Worm (Caenorhabditis elegans) whole organism, L2 larva: ENCODE measurements around the gene F46G11.4.

Experiments used
- C34F6.9 ChIP-seq: fragments of 150-350 bp; optimal IDR thresholded peaks from 2 replicates; lab custom pipeline; 2014; ENCODE audit warnings: missing biosample characterization, missing genetic modification characterization
- F13H6.1 ChIP-seq: sonication (generic microtip); optimal IDR thresholded peaks from 2 replicates; lab custom pipeline; 2016; ENCODE audit warnings: missing genetic modification characterization, missing compliant biosample characterization
- Y55F3AM.14 ChIP-seq: fragments of 200-800 bp; sonication (Bioruptor generic); optimal IDR thresholded peaks from 2 replicates; lab custom pipeline; 2018; ENCODE audit warnings: mild to moderate bottlenecking, missing genetic modification characterization, missing compliant biosample characterization
- ZK546.5 ChIP-seq: sonication (generic microtip); optimal IDR thresholded peaks from 2 replicates; lab custom pipeline; 2017; ENCODE audit warnings: missing biosample characterization, missing genetic modification characterization
- alr-1 ChIP-seq: fragments of 150-350 bp; optimal IDR thresholded peaks from 2 replicates; lab custom pipeline; 2014; ENCODE audit warnings: missing biosample characterization, missing genetic modification characterization
- aly-2 ChIP-seq: fragments of 150-350 bp; optimal IDR thresholded peaks from 2 replicates; lab custom pipeline; 2014; ENCODE audit warnings: missing biosample characterization, missing genetic modification characterization
- ama-1 ChIP-seq: fragments of 150-350 bp; optimal IDR thresholded peaks from 2 replicates; lab custom pipeline; 2018; ENCODE audit warnings: inconsistent platforms
- blmp-1 ChIP-seq: sonication (generic microtip); optimal IDR thresholded peaks from 2 replicates; lab custom pipeline; 2017; ENCODE audit warnings: missing genetic modification characterization, mild to moderate bottlenecking, missing compliant biosample characterization, antibody characterized with exemption, moderate library complexity; ENCODE audit not compliant: insufficient read depth
- ceh-16 ChIP-seq: fragments of 150-350 bp; optimal IDR thresholded peaks from 2 replicates; lab custom pipeline; 2014; ENCODE audit warnings: missing biosample characterization, missing genetic modification characterization
- ceh-82 ChIP-seq: fragments of 150-350 bp; optimal IDR thresholded peaks from 2 replicates; lab custom pipeline; 2014; ENCODE audit warnings: missing biosample characterization, missing genetic modification characterization
- egl-27 ChIP-seq: sonication (generic microtip); optimal IDR thresholded peaks from 3 replicates; lab custom pipeline; 2017; ENCODE audit warnings: missing biosample characterization, missing genetic modification reagents, missing genetic modification characterization
- elt-3 ChIP-seq: sonication (generic microtip); optimal IDR thresholded peaks from 2 replicates; lab custom pipeline; 2017; ENCODE audit warnings: missing biosample characterization, missing genetic modification characterization
- fos-1 ChIP-seq: fragments of 150-350 bp; optimal IDR thresholded peaks from 2 replicates; lab custom pipeline; 2014; ENCODE audit warnings: missing biosample characterization, missing genetic modification characterization
- gmeb-1 ChIP-seq: fragments of 150-350 bp; optimal IDR thresholded peaks from 2 replicates; lab custom pipeline; 2014; ENCODE audit warnings: missing biosample characterization, missing genetic modification characterization
- lin-13 ChIP-seq: fragments of 150-350 bp; optimal IDR thresholded peaks from 2 replicates; lab custom pipeline; 2014; ENCODE audit warnings: missing biosample characterization, missing genetic modification reagents, missing genetic modification characterization
- lin-39 ChIP-seq: fragments of 150-350 bp; optimal IDR thresholded peaks from 2 replicates; lab custom pipeline; 2014; ENCODE audit warnings: missing biosample characterization, missing genetic modification reagents, missing genetic modification characterization
- lsy-2 ChIP-seq, 2 experiments: fragments of 150-350 bp in 1 of 2; sonication (generic microtip) in 1 of 2; optimal IDR thresholded peaks; 2 replicates each; lab custom pipeline; 2014 to 2017; ENCODE audit warnings: missing biosample characterization in 2 of 2, missing genetic modification characterization in 2 of 2
- mab-5 ChIP-seq: fragments of 150-350 bp; optimal IDR thresholded peaks from 2 replicates; lab custom pipeline; 2014; ENCODE audit warnings: missing biosample characterization, missing genetic modification characterization
- mbf-1 ChIP-seq: sonication (generic microtip); optimal IDR thresholded peaks from 2 replicates; lab custom pipeline; 2017; ENCODE audit warnings: missing biosample characterization, missing genetic modification characterization
- mdl-1 ChIP-seq, 2 experiments: fragments of 150-350 bp in 1 of 2; sonication (generic microtip) in 1 of 2; optimal IDR thresholded peaks; 2 replicates each; lab custom pipeline; 2017; ENCODE audit warnings: missing biosample characterization in 2 of 2, missing genetic modification characterization in 2 of 2
- nhr-10 ChIP-seq: sonication (generic microtip); optimal IDR thresholded peaks from 2 replicates; lab custom pipeline; 2017; ENCODE audit warnings: missing biosample characterization, missing genetic modification characterization
- nhr-11 ChIP-seq: fragments of 150-350 bp; optimal IDR thresholded peaks from 2 replicates; lab custom pipeline; 2014; ENCODE audit warnings: missing biosample characterization, missing genetic modification characterization
- nhr-129 ChIP-seq: fragments of 150-350 bp; optimal IDR thresholded peaks from 2 replicates; lab custom pipeline; 2014; ENCODE audit warnings: missing biosample characterization, missing genetic modification characterization
- nhr-21 ChIP-seq: fragments of 150-350 bp; optimal IDR thresholded peaks from 2 replicates; lab custom pipeline; 2014; ENCODE audit warnings: missing biosample characterization, missing genetic modification characterization
- nhr-23 ChIP-seq: fragments of 150-350 bp; optimal IDR thresholded peaks from 2 replicates; lab custom pipeline; 2014; ENCODE audit warnings: missing biosample characterization, missing genetic modification reagents, missing genetic modification characterization
- nhr-237 ChIP-seq: fragments of 150-350 bp; optimal IDR thresholded peaks from 2 replicates; lab custom pipeline; 2014; ENCODE audit warnings: missing biosample characterization, missing genetic modification characterization
- nhr-25 ChIP-seq: fragments of 150-350 bp; sonication (generic microtip); optimal IDR thresholded peaks from 3 replicates; lab custom pipeline; 2014; ENCODE audit warnings: missing biosample characterization, missing genetic modification characterization
- nhr-6 ChIP-seq: fragments of 150-350 bp; optimal IDR thresholded peaks from 2 replicates; lab custom pipeline; 2014; ENCODE audit warnings: missing biosample characterization, missing genetic modification characterization
- nhr-77 ChIP-seq: fragments of 150-350 bp; optimal IDR thresholded peaks from 2 replicates; lab custom pipeline; 2014; ENCODE audit warnings: missing biosample characterization, missing genetic modification characterization
- peb-1 ChIP-seq: fragments of 150-350 bp; optimal IDR thresholded peaks from 2 replicates; lab custom pipeline; 2014; ENCODE audit warnings: missing biosample characterization, missing genetic modification characterization
- sem-4 ChIP-seq: fragments of 150-350 bp; optimal IDR thresholded peaks from 2 replicates; lab custom pipeline; 2014; ENCODE audit warnings: missing biosample characterization, missing genetic modification reagents, missing genetic modification characterization
- skn-1 ChIP-seq: sonication (generic microtip); optimal IDR thresholded peaks from 2 replicates; lab custom pipeline; 2017; ENCODE audit warnings: missing biosample characterization, missing genetic modification characterization
- sma-3 ChIP-seq: sonication (generic microtip); optimal IDR thresholded peaks from 2 replicates; lab custom pipeline; 2016; ENCODE audit warnings: missing genetic modification reagents, missing genetic modification characterization, missing compliant biosample characterization
- sma-9 ChIP-seq, 2 experiments: fragments of 150-350 bp in 1 of 2; sonication (generic microtip) in 1 of 2; optimal IDR thresholded peaks; 2 replicates each; lab custom pipeline; 2014 to 2016; ENCODE audit warnings: missing genetic modification characterization in 2 of 2, mild to moderate bottlenecking in 1 of 2, missing biosample characterization in 1 of 2, missing compliant biosample characterization in 1 of 2, missing genetic modification reagents in 1 of 2, moderate library complexity in 1 of 2
- snpc-4 ChIP-seq: fragments of 150-350 bp; optimal IDR thresholded peaks from 2 replicates; lab custom pipeline; 2014; ENCODE audit warnings: missing biosample characterization, missing genetic modification characterization
- unc-62 ChIP-seq: fragments of 150-350 bp; optimal IDR thresholded peaks from 2 replicates; lab custom pipeline; 2014; ENCODE audit warnings: missing biosample characterization, missing genetic modification reagents, missing genetic modification characterization
- ztf-1 ChIP-seq: fragments of 200-800 bp; sonication (Bioruptor generic); conservative IDR thresholded peaks from 2 replicates; pipeline ENCODE4 v1.3.6; 2022; ENCODE audit warnings: missing genetic modification characterization, missing compliant biosample characterization
- ztf-11 ChIP-seq: sonication (generic microtip); optimal IDR thresholded peaks from 2 replicates; lab custom pipeline; 2017; ENCODE audit warnings: missing biosample characterization, missing genetic modification characterization
- ztf-4 ChIP-seq: fragments of 150-350 bp; optimal IDR thresholded peaks from 2 replicates; lab custom pipeline; 2014; ENCODE audit warnings: missing biosample characterization, missing genetic modification characterization

F46G11.4 gene

DNA sequence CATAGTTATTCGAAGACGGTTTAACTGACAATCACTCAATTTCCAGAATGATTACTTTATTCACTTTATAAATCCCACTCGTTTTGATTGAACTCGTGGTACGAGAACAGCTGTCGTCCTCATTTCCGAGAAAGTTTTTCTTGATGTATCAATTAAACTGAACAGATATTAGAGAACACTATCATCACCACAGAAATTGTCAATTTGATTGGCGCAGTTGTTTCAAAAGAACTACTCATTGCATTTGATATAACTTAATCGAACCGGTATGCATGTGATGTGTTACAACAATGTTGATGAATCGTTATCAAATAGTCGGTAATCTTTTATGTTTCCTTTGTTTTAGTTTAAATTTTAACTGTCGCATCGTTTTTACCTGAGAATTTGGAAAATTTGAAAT is 38.4 kb upstream of the F46G11.4 start (continued):
- TF ChIP-seq peb-1 (tag; lab: Kevin White, UChicago) (no peak), fos-1 (peak; percentile 22), nhr-129 (tag; lab: Kevin White, UChicago) (peak; percentile 41), lin-39 (tag; lab: Kevin White, UChicago) (no peak), mdl-1 (tag; optimal IDR thresholded peaks at IDR 0.05; lab: Kevin White, UChicago) (no peak), ztf-11 (tag; lab: Kevin White, UChicago) (no peak), ztf-4 (tag; lab: Kevin White, UChicago) (no peak)

ce11 chrX:5836527-5836926 is 37.9 kb upstream of the F46G11.4 start:
- TF ChIP-seq gmeb-1 (no peak), sma-3 (GFP tag; lab: Kevin White, UChicago) (no peak), nhr-77 (no peak), aly-2 (tag; lab: Kevin White, UChicago) (no peak), mbf-1 (tag; lab: Kevin White, UChicago) (no peak), ceh-16 (tag; lab: Kevin White, UChicago) (no peak), nhr-237 (no peak), lin-13 (no peak), nhr-23 (tag; lab: Kevin White, UChicago) (no peak)

DNA sequence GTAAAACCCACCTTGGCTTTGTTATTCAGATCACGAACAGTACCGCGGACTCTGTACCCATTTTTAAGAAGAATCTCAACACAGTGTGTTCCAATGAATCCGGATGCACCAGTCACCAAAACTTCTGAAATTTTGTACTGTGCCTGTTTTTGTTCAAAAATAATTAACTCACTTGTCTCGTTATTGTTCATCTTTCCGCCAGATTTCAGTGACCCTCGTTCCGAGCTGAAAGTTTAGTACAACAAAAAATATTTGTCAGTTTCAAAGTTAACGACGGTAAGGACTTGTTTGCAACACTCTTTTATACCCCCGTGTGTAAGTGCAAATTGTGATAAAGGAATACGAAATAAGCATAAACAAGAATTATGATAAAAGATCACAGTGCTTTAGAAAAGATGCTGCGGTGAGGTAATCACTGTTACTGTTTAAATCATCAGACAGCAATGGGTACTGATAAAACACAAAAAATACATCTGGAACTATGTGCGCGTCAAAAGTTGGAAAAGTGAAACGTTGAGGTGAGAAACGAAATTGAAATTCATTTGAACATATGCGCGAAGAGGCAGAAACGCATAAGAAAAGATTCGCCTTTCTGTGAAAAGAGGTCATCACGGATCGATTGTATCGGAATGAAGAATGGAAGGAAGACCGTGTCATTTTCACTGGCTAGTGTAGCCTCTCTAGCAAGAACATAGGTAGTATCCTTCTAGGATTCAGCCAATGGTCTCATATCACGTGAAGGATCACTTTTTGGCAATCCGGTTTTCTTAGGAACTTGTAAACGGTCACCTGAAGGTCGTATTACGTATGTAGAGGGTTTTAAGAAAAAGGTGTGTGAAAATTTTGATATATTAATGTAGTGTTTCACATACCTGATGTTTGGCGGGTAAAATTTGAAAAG is 36.2 kb upstream of the F46G11.4 start, which contains the start of gene F13D11.4:
Gene F13D11.4, minus strand, starts transcription at position 225 of the 901 bp plus-strand sequence.
- TF ChIP-seq nhr-25 (tag; lab: Kevin White, UChicago) (peak; percentile 27), nhr-21 (tag; lab: Kevin White, UChicago) (peak; percentile 58), lsy-2 (tag; optimal IDR thresholded peaks at IDR 0.05; lab: Kevin White, UChicago) (no peak), sma-3 (GFP tag; lab: Kevin White, UChicago) (peak; percentile 51), ceh-16 (tag; lab: Kevin White, UChicago) (no peak), sma-9 (GFP tag; optimal IDR thresholded peaks at IDR 0.05; lab: Kevin White, UChicago) (peak; percentile 38), sma-9 (tag; optimal IDR thresholded peaks at IDR 0.05; lab: Kevin White, UChicago) (no peak), blmp-1 (tag; lab: Kevin White, UChicago) (peak; percentile 25)
- TF ChIP-seq, all 48 proteins: peak for 5

DNA sequence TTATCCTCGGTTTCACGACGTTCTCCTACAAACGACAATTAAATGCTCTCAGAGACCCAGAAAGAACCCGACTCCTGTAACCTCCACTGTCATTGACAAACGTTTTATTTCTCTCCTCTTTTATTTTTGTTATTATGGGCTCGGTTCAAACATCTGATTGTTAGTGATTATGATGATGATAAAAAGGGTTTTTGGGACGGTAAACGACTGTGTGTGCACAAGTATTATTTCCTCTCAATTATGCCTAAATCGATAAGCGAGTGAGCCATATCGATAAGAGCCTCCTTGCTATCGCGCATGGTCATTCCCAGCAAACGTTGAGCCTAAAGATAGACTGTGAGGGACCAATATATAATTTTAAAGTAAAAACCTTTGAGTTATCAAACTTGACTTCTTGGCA is 33.2 kb upstream of the F46G11.4 start:
- TF ChIP-seq unc-62 = no peak
- TF ChIP-seq fos-1 = peak; percentile 16
- no peak for TF ChIP-seq aly-2 (tag; lab: Kevin White, UChicago)

ce11 chrX:5829175-5829574 is 30.6 kb upstream of the F46G11.4 start, which contains the start of gene acp-5:
acp-5 (plus strand) TSS chrX:5829435.
- TF ChIP-seq fos-1 (peak; percentile 10), egl-27 (tag; lab: Kevin White, UChicago) (no peak)

DNA sequence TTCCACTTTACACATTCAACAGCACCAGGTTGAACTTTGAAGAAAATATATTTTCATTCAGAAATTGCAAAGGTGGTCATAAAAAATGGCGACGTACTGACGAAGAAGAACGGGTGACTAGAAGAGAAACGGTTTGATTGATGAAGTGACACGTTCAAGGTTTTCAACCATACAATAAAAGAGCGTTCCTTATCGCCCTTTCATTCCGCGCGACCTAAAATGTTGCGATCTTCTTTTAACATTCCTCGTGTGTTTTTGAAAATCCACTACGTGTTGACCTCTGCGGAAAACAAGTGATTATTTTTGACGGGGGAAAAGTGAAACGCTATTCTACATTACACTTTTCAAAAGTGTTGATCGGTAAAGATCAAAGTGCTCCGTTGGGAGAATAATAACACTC is 29.5 kb upstream of the F46G11.4 start:
- TF ChIP-seq ama-1 (lab: Kevin White, UChicago) = no peak
- TF ChIP-seq egl-27 (tag; lab: Kevin White, UChicago) = peak; percentile 50
- peak; percentile 81 for TF ChIP-seq blmp-1 (tag; lab: Kevin White, UChicago)
- no peak for TF ChIP-seq ceh-82
- no peak for TF ChIP-seq snpc-4 (tag; lab: Kevin White, UChicago)
- no peak for TF ChIP-seq ztf-1
- TF ChIP-seq nhr-21 (tag; lab: Kevin White, UChicago) = peak; percentile 65
- no peak for TF ChIP-seq sem-4
- no peak for TF ChIP-seq nhr-11 (tag; lab: Kevin White, UChicago)
- TF ChIP-seq Y55F3AM.14 = no peak
- no peak for TF ChIP-seq elt-3
- no peak for TF ChIP-seq unc-62
- no peak for TF ChIP-seq gmeb-1
- TF ChIP-seq F13H6.1 = no peak
- no peak for TF ChIP-seq mab-5
- TF ChIP-seq fos-1 = peak; percentile 55
- no peak for TF ChIP-seq aly-2 (tag; lab: Kevin White, UChicago)
- TF ChIP-seq nhr-10 = no peak
- TF ChIP-seq C34F6.9 (tag; lab: Kevin White, UChicago) = no peak
- peak; percentile 43 for TF ChIP-seq nhr-6 (tag; lab: Kevin White, UChicago)
- no peak for TF ChIP-seq nhr-77
- TF ChIP-seq ztf-11 (tag; lab: Kevin White, UChicago) = no peak
- no peak for TF ChIP-seq ztf-4 (tag; lab: Kevin White, UChicago)
- TF ChIP-seq alr-1 (tag; lab: Kevin White, UChicago) = no peak
- peak in 1 of 2 experiments; percentile 7 for TF ChIP-seq mdl-1 (tag; optimal IDR thresholded peaks at IDR 0.05; lab: Kevin White, UChicago)
- no peak for TF ChIP-seq ZK546.5 (tag; lab: Kevin White, UChicago)
- TF ChIP-seq skn-1 (tag; lab: Kevin White, UChicago) = no peak
- peak; percentile 50 for TF ChIP-seq sma-3 (GFP tag; lab: Kevin White, UChicago)
- TF ChIP-seq lin-13 = peak; percentile 13
- TF ChIP-seq nhr-23 (tag; lab: Kevin White, UChicago) = no peak
